Worm (Caenorhabditis elegans) whole organism, late embryonic: ENCODE data around the gene C08A9.3.
A peak's percentile ranks its signal among the peaks of the same experiment; 100 is the strongest.

Experiments
- C08G9.2 ChIP-seq: sonication (generic microtip); optimal IDR thresholded peaks from 2 replicates; lab custom pipeline; 2016; ENCODE audit warnings: mild to moderate bottlenecking, missing genetic modification characterization, moderate library complexity, missing compliant biosample characterization
- K02D7.2 ChIP-seq: sonication (generic microtip); optimal IDR thresholded peaks from 2 replicates; lab custom pipeline; 2017; ENCODE audit warnings: mild to moderate bottlenecking, missing genetic modification characterization, missing compliant biosample characterization
- ahr-1 ChIP-seq: sonication (generic microtip); optimal IDR thresholded peaks from 2 replicates; lab custom pipeline; 2016; ENCODE audit warnings: missing genetic modification characterization, missing compliant biosample characterization
- ceh-14 ChIP-seq: sonication (generic microtip); optimal IDR thresholded peaks from 2 replicates; lab custom pipeline; 2016; ENCODE audit warnings: missing genotype, missing genetic modification characterization, missing compliant biosample characterization
- ceh-18 ChIP-seq: sonication (generic microtip); optimal IDR thresholded peaks from 2 replicates; lab custom pipeline; 2016; ENCODE audit warnings: missing genetic modification characterization, missing compliant biosample characterization
- ceh-19 ChIP-seq: fragments of 200-800 bp; sonication (Bioruptor generic); optimal IDR thresholded peaks from 2 replicates; lab custom pipeline; 2018; ENCODE audit warnings: mild to moderate bottlenecking, missing genetic modification characterization, missing compliant biosample characterization
- ceh-2 ChIP-seq: sonication (generic microtip); optimal IDR thresholded peaks from 2 replicates; lab custom pipeline; 2016; ENCODE audit warnings: missing genotype, missing genetic modification characterization, missing compliant biosample characterization
- ceh-22 ChIP-seq: sonication (generic microtip); optimal IDR thresholded peaks from 2 replicates; lab custom pipeline; 2017; ENCODE audit warnings: missing biosample characterization, missing genetic modification characterization
- ceh-45 ChIP-seq: fragments of 200-800 bp; sonication (Bioruptor generic); IDR thresholded peaks from 2 replicates; pipeline ENCODE4 v1.3.6; 2022; ENCODE audit warnings: missing genetic modification reagents, missing genetic modification characterization, missing compliant biosample characterization
- che-1 ChIP-seq: sonication (generic microtip); optimal IDR thresholded peaks from 2 replicates; lab custom pipeline; 2016; ENCODE audit warnings: mild to moderate bottlenecking, missing genetic modification characterization, missing compliant biosample characterization
- dve-1 ChIP-seq: sonication (generic microtip); optimal IDR thresholded peaks from 2 replicates; lab custom pipeline; 2017; ENCODE audit warnings: antibody characterized with exemption, mild to moderate bottlenecking, missing genetic modification characterization, missing compliant biosample characterization
- elt-2 ChIP-seq: sonication (generic microtip); optimal IDR thresholded peaks from 2 replicates; lab custom pipeline; 2016; ENCODE audit warnings: missing genetic modification reagents, missing genetic modification characterization, missing compliant biosample characterization
- ets-4 ChIP-seq: sonication (generic microtip); optimal IDR thresholded peaks from 2 replicates; lab custom pipeline; 2016; ENCODE audit warnings: missing genetic modification characterization, missing compliant biosample characterization
- eyg-1 ChIP-seq: sonication (generic microtip); optimal IDR thresholded peaks from 2 replicates; lab custom pipeline; 2016; ENCODE audit warnings: missing genotype, missing genetic modification characterization, missing compliant biosample characterization
- fax-1 ChIP-seq: sonication (generic microtip); optimal IDR thresholded peaks from 2 replicates; lab custom pipeline; 2016; ENCODE audit warnings: missing genotype, missing genetic modification characterization, missing compliant biosample characterization
- fkh-6 ChIP-seq: sonication (generic microtip); optimal IDR thresholded peaks from 2 replicates; lab custom pipeline; 2016; ENCODE audit warnings: missing genetic modification characterization, missing compliant biosample characterization
- hlh-15 ChIP-seq: sonication (generic microtip); optimal IDR thresholded peaks from 2 replicates; lab custom pipeline; 2016; ENCODE audit warnings: missing genetic modification characterization, missing compliant biosample characterization
- hlh-30 ChIP-seq: sonication (generic microtip); optimal IDR thresholded peaks from 2 replicates; lab custom pipeline; 2017; ENCODE audit warnings: antibody characterized with exemption, missing genetic modification characterization, missing compliant biosample characterization; ENCODE audit not compliant: insufficient read depth
- lim-6 ChIP-seq: sonication (generic microtip); optimal IDR thresholded peaks from 2 replicates; lab custom pipeline; 2016; ENCODE audit warnings: missing genetic modification characterization, missing compliant biosample characterization
- nfya-1 ChIP-seq: sonication (generic microtip); optimal IDR thresholded peaks from 2 replicates; lab custom pipeline; 2017; ENCODE audit warnings: missing genetic modification characterization, mild to moderate bottlenecking, missing compliant biosample characterization, antibody characterized with exemption, moderate library complexity
- nhr-11 ChIP-seq: fragments of 150-350 bp; optimal IDR thresholded peaks from 2 replicates; lab custom pipeline; 2014; ENCODE audit warnings: missing biosample characterization, missing genetic modification characterization
- odd-2 ChIP-seq: sonication (generic microtip); optimal IDR thresholded peaks from 2 replicates; lab custom pipeline; 2017; ENCODE audit warnings: antibody characterized with exemption, mild to moderate bottlenecking, missing genetic modification characterization, missing compliant biosample characterization
- pha-2 ChIP-seq: sonication (generic microtip); optimal IDR thresholded peaks from 2 replicates; lab custom pipeline; 2017; ENCODE audit warnings: mild to moderate bottlenecking, missing genetic modification characterization, missing compliant biosample characterization
- pqm-1 ChIP-seq: sonication (generic microtip); optimal IDR thresholded peaks from 2 replicates; lab custom pipeline; 2016; ENCODE audit warnings: missing genetic modification characterization, missing compliant biosample characterization
- ref-2 ChIP-seq: sonication (generic microtip); optimal IDR thresholded peaks from 2 replicates; lab custom pipeline; 2016; ENCODE audit warnings: missing genetic modification characterization, missing compliant biosample characterization
- rnt-1 ChIP-seq: sonication (generic microtip); optimal IDR thresholded peaks from 2 replicates; lab custom pipeline; 2016; ENCODE audit warnings: missing genetic modification characterization, missing compliant biosample characterization
- sox-2 ChIP-seq: fragments of 200-800 bp; sonication (Bioruptor generic); IDR thresholded peaks from 2 replicates; pipeline ENCODE4 v1.3.6; 2022; ENCODE audit warnings: missing genetic modification reagents, missing genetic modification characterization, missing compliant biosample characterization
- syd-9 ChIP-seq: sonication (generic microtip); optimal IDR thresholded peaks from 2 replicates; lab custom pipeline; 2016; ENCODE audit warnings: mild to moderate bottlenecking, missing genetic modification characterization, moderate library complexity, missing compliant biosample characterization
- unc-42 ChIP-seq: sonication (generic microtip); optimal IDR thresholded peaks from 2 replicates; lab custom pipeline; 2016; ENCODE audit warnings: missing genotype, missing genetic modification characterization, missing compliant biosample characterization
- unc-55 ChIP-seq: sonication (generic microtip); optimal IDR thresholded peaks from 2 replicates; lab custom pipeline; 2017; ENCODE audit warnings: missing biosample characterization, missing genetic modification reagents, missing genetic modification characterization
- unc-86 ChIP-seq: sonication (generic microtip); optimal IDR thresholded peaks from 2 replicates; lab custom pipeline; 2016; ENCODE audit warnings: missing genetic modification characterization, missing compliant biosample characterization
- ztf-16 ChIP-seq: sonication (generic microtip); optimal IDR thresholded peaks from 2 replicates; lab custom pipeline; 2017; ENCODE audit warnings: missing genetic modification characterization, missing compliant biosample characterization

C08A9.3 gene

DNA sequence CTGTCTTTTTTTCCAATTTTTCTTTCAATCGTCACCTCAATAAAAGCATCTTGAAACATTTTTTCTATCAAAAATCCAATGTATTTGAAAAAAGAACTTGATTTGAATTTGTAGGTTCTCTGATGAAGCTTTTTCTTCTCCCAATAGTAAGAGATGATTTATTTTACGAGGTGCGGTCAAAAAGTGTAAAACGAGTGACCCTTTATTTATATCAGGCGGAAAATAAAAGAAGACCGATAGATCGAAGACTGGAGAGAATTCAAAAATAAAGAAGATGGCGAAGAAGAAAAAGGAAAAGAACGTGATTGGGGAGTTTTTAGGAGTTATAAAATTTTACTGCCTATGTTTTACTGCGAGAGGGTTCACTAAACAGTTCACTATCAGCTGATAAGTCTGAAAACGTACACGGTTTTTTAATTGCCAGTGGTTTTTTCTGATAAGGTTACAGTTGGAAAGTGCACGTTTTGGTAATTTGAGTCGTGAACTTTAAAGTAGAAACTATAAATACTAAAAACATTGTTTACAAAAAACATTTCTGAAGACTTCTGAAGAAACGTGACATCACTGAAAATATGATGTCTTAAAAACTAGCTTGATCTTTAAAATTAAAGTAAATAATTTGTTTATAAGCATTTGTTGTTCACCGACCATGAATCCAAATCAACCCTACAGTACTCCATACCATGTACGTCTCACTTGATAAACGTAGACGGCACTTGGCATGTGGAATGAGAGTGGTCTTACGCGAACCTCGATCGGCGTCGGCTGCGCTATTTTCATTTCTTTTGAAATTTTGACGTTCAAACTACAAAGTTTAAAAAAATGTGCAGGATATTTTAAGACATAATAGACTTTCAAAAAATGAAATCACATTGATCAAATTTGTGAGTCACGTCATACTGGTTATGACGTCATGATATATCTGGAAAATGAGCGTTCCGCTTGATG is 37.0 kb downstream of the C08A9.3 start:
- TF ChIP-seq nfya-1 (tag; lab: Kevin White, UChicago), result no peak
- TF ChIP-seq unc-42, result no peak
- TF ChIP-seq ceh-19 (GFP tag; lab: Kevin White, UChicago), result no peak
- no peak for TF ChIP-seq fkh-6 (tag; lab: Kevin White, UChicago)
- no peak for TF ChIP-seq unc-86
- TF ChIP-seq ztf-16 (tag; lab: Kevin White, UChicago), result no peak
- no peak for TF ChIP-seq sox-2
- no peak for TF ChIP-seq C08G9.2
- TF ChIP-seq ets-4 (tag; lab: Kevin White, UChicago), result no peak
- TF ChIP-seq ceh-18 (tag; lab: Kevin White, UChicago), result no peak
- no peak for TF ChIP-seq hlh-30
- TF ChIP-seq ceh-14, result no peak
- TF ChIP-seq pqm-1 (tag; lab: Kevin White, UChicago), result no peak
- no peak for TF ChIP-seq dve-1 (tag; lab: Kevin White, UChicago)
- TF ChIP-seq ceh-22, result no peak
- no peak for TF ChIP-seq rnt-1 (tag; lab: Kevin White, UChicago)
- TF ChIP-seq ahr-1 (tag; lab: Kevin White, UChicago), result no peak
- TF ChIP-seq ceh-45 (GFP tag; lab: Robert Waterston, UW), result no peak
- TF ChIP-seq hlh-15 (tag; lab: Kevin White, UChicago), result no peak

DNA sequence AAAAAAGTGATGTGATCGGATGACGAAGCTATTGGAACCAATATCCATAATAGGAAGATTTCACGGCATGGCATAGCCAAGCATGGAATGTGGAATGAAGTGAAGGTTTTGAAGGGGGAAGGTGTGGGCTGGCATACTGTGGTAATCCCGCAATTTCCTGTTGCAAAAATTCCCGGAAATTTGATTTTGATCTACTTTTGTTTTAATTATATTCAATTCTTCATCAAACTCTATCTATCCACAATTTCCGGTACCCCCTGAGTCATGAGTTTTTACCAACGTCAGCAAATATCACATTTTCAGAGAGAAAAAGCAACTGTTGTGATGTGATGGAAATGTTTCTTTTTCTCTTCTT is 37.6 kb downstream of the C08A9.3 start, which contains the start of gene gcy-11:
gcy-11 (minus strand) TSS at position 101 of the 355 bp plus-strand sequence.
- TF ChIP-seq lim-6, result no peak
- TF ChIP-seq odd-2 (tag; lab: Kevin White, UChicago), result no peak
- TF ChIP-seq eyg-1 (tag; lab: Kevin White, UChicago), result no peak
- no peak for TF ChIP-seq fax-1 (tag; lab: Kevin White, UChicago)
- TF ChIP-seq elt-2 (tag; lab: Kevin White, UChicago), result no peak
- no peak for TF ChIP-seq ceh-14
- TF ChIP-seq syd-9 (tag; lab: Kevin White, UChicago), result no peak
- no peak for TF ChIP-seq ceh-2 (tag; lab: Kevin White, UChicago)
- TF ChIP-seq pha-2 (tag; lab: Kevin White, UChicago), result no peak

DNA sequence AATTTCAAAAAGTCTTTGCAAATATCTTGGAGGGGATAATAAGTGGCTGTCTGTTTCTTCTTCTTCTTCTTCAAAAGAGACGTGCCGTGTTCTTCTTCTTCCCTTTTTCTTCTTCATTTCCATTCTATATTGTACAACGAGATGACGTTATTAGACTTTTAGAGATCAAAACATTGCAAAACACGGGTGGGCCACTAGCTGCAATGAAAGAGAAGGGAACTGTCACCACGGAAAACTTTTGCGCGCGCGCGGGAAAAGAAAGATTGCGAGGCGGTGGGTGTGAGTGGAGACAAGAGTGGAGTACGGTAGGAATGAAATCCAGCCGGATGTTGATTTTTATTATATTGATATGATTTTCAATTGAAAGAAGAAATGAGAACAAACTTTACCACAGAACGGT is 39.0 kb downstream of the C08A9.3 start:
- TF ChIP-seq nhr-11 (tag; lab: Kevin White, UChicago), result no peak

DNA sequence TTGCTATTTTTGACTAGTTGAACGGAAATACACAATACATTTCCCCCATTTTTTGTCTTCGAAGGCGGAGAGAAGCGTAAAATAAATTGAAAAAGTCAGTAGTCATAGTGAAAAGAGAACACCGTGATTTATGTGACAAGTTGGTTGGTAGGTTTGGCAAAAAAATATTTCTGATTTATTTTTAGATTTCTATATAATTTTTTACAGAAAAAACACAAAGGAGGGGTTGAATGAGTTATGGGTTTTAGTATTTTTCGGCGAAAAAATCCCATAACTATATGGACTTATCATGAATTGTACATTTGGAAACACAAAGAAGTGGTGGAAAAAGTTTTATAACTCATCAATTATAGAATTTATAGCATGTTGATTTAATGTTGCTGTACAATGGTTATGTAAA is 47.6 kb downstream of the C08A9.3 start, which contains the start of gene C30G4.2:
C30G4.2 (minus strand) TSS at position 101 of the 400 bp plus-strand sequence.
- TF ChIP-seq ref-2 (tag; lab: Kevin White, UChicago), result no peak

DNA sequence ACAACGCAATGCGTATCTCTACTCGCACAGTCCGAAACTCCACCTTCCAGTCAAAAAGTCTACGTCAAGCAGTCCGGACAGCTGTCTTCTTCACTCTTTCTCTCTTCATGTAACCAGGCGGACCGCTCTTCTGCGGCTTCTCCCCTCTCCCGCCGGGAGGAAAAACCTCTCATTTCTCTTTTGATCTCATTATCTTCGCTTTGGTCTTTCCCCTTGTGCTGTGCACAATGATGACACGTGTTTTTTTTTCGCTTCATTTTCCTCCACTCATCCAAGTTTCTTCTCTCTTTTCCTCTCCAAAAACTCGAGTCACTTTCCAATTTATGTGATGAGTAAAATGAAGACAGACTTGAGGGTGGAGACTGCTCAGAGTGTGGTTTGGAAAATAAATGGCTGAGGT is 50.2 kb downstream of the C08A9.3 start, which contains the start of gene F35B3.7:
F35B3.7 (minus strand) TSS at position 133 of the 400 bp plus-strand sequence.
- TF ChIP-seq ceh-18 (tag; lab: Kevin White, UChicago) (peak; percentile 84), unc-55 (GFP tag; lab: Kevin White, UChicago) (peak; percentile 14), che-1 (tag; lab: Kevin White, UChicago) (no peak), rnt-1 (tag; lab: Kevin White, UChicago) (peak; percentile 44)

DNA sequence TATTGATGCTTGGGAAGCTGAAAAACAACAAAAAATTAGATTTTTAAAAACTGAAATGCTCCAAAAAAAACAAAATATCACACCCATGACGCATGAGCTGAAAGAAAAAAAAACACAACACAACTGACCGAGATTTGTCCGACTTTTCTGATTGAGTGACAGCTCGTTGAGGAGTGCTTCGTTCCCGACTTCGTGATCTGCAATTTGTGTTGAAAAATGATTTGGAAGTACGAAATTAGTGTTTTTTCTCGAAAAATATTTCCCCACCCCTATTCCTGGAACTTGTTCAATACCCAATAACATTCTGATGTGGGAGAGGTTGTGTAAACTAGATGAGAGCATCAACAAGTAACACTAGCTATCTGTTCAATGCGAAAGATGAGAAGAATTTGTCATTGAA is 51.5 kb downstream of the C08A9.3 start:
- TF ChIP-seq K02D7.2 (no peak), unc-55 (GFP tag; lab: Kevin White, UChicago) (peak; percentile 32)
